Fruit fly (Drosophila melanogaster) whole organism, wandering third instar larva: ENCODE measurements around the gene CG14568.

Experiments used
- Abd-B ChIP-seq: fragments of >200 bp; optimal IDR thresholded peaks from 2 replicates; lab custom pipeline; 2017; ENCODE audit warnings: missing biosample characterization, missing genetic modification characterization
- CG32264 ChIP-seq: fragments of 200-800 bp; sonication (Bioruptor generic); optimal IDR thresholded peaks from 2 replicates; lab custom pipeline; 2016; ENCODE audit warnings: missing biosample characterization, missing genetic modification characterization
- CG9705 ChIP-seq: fragments of 200-800 bp; sonication (Bioruptor generic); optimal IDR thresholded peaks from 2 replicates; lab custom pipeline; 2018; ENCODE audit warnings: missing biosample characterization, mild to moderate bottlenecking, missing genetic modification characterization
- CrebA ChIP-seq: fragments of 200-800 bp; sonication (Bioruptor generic); optimal IDR thresholded peaks from 2 replicates; lab custom pipeline; 2016; ENCODE audit warnings: missing biosample characterization, mild to moderate bottlenecking, missing genetic modification characterization, borderline replicate concordance
- Dfd ChIP-seq: fragments of >200 bp; optimal IDR thresholded peaks from 2 replicates; lab custom pipeline; 2017; ENCODE audit warnings: missing biosample characterization, missing genetic modification characterization
- Dif ChIP-seq: fragments of 200-275, 200-300 bp; sonication (Bioruptor generic); optimal IDR thresholded peaks from 2 replicates; lab custom pipeline; 2018; ENCODE audit warnings: missing biosample characterization, missing genetic modification characterization; ENCODE audit not compliant: partially characterized antibody
- GATAd ChIP-seq: sonication (Bioruptor generic); optimal IDR thresholded peaks from 2 replicates; lab custom pipeline; 2016; ENCODE audit warnings: missing biosample characterization, missing genetic modification characterization
- HLH106 ChIP-seq: fragments of 200-800 bp; optimal IDR thresholded peaks from 3 replicates; lab custom pipeline; 2019; ENCODE audit warnings: missing biosample characterization, mild to moderate bottlenecking, missing genetic modification characterization, moderate library complexity
- Hnf4 ChIP-seq: fragments of 200-800 bp; sonication (Bioruptor generic); optimal IDR thresholded peaks from 2 replicates; lab custom pipeline; 2016; ENCODE audit warnings: missing biosample characterization, mild to moderate bottlenecking, missing genetic modification characterization
- Hr78 ChIP-seq: fragments of >200 bp; optimal IDR thresholded peaks from 2 replicates; lab custom pipeline; 2017; ENCODE audit warnings: missing biosample characterization, missing genetic modification characterization
- Hr83 ChIP-seq: fragments of 200-300 bp; sonication (Bioruptor generic); optimal IDR thresholded peaks from 2 replicates; lab custom pipeline; 2016; ENCODE audit warnings: missing biosample characterization, mild to moderate bottlenecking, missing genetic modification characterization, moderate library complexity; ENCODE audit not compliant: poor library complexity, severe bottlenecking
- Jra ChIP-seq: sonication (Bioruptor generic); optimal IDR thresholded peaks from 2 replicates; lab custom pipeline; 2016; ENCODE audit warnings: missing biosample characterization, missing genetic modification characterization
- Myc ChIP-seq: fragments of >200 bp; optimal IDR thresholded peaks from 2 replicates; lab custom pipeline; 2017
- N ChIP-seq: fragments of >200 bp; optimal IDR thresholded peaks from 2 replicates; lab custom pipeline; 2018; ENCODE audit warnings: missing biosample characterization, missing external identifiers, missing genetic modification characterization
- OdsH ChIP-seq: fragments of 200-800 bp; sonication (Bioruptor generic); optimal IDR thresholded peaks from 2 replicates; lab custom pipeline; 2016; ENCODE audit warnings: missing biosample characterization, mild to moderate bottlenecking, missing genetic modification characterization
- Rel ChIP-seq, 2 experiments: fragments of 200-800 bp; sonication (Bioruptor generic) in 1 of 2; optimal IDR thresholded peaks; 2 replicates in 1 of 2; 3 replicates in 1 of 2; lab custom pipeline; 2016 to 2019; ENCODE audit warnings: mild to moderate bottlenecking in 2 of 2, missing biosample characterization in 2 of 2, missing genetic modification characterization in 2 of 2, moderate library complexity in 1 of 2
- Sp1 ChIP-seq: fragments of 200-800 bp; sonication (Bioruptor generic); optimal IDR thresholded peaks from 3 replicates; lab custom pipeline; 2019; ENCODE audit warnings: missing biosample characterization, mild to moderate bottlenecking, missing genetic modification characterization, moderate library complexity
- Vsx2 ChIP-seq: fragments of 200-300, 225-300 bp; sonication (Bioruptor generic); optimal IDR thresholded peaks from 2 replicates; lab custom pipeline; 2018; ENCODE audit warnings: missing biosample characterization, missing genetic modification characterization; ENCODE audit not compliant: partially characterized antibody
- br ChIP-seq: fragments of 200-800 bp; sonication (Bioruptor generic); optimal IDR thresholded peaks from 2 replicates; lab custom pipeline; 2016; ENCODE audit warnings: missing biosample characterization, missing genetic modification characterization
- brk ChIP-seq: fragments of 200-800 bp; sonication (Bioruptor generic); optimal IDR thresholded peaks from 2 replicates; lab custom pipeline; 2016; ENCODE audit warnings: missing biosample characterization, mild to moderate bottlenecking, missing genetic modification characterization
- dl ChIP-seq, 2 experiments: fragments of 175-275, 200-275 bp in 1 of 2; fragments of 200-275 bp in 1 of 2; sonication (Bioruptor generic); optimal IDR thresholded peaks; lab custom pipeline; 2018; ENCODE audit warnings: mild to moderate bottlenecking in 2 of 2, missing biosample characterization in 2 of 2, missing genetic modification characterization in 2 of 2, moderate library complexity in 2 of 2; ENCODE audit not compliant: partially characterized antibody in 2 of 2, insufficient read depth in 1 of 2
- dmrt93B ChIP-seq: fragments of 200-800 bp; sonication (Bioruptor generic); optimal IDR thresholded peaks from 2 replicates; lab custom pipeline; 2018; ENCODE audit warnings: missing biosample characterization, mild to moderate bottlenecking, missing genetic modification characterization
- dsf ChIP-seq: sonication (Bioruptor generic); optimal IDR thresholded peaks from 2 replicates; lab custom pipeline; 2016; ENCODE audit warnings: missing biosample characterization, missing genetic modification characterization, borderline replicate concordance
- foxo ChIP-seq, 2 experiments: fragments of 200-800 bp; sonication (Bioruptor generic); optimal IDR thresholded peaks; 2 replicates in 1 of 2; 3 replicates in 1 of 2; lab custom pipeline; 2016 to 2017; ENCODE audit warnings: missing biosample characterization in 2 of 2, missing genetic modification characterization in 2 of 2
- h ChIP-seq: fragments of 200-800 bp; sonication (Bioruptor generic); optimal IDR thresholded peaks from 3 replicates; lab custom pipeline; 2016; ENCODE audit warnings: missing biosample characterization, mild to moderate bottlenecking, missing genetic modification characterization
- lola ChIP-seq: fragments of >200 bp; optimal IDR thresholded peaks from 2 replicates; lab custom pipeline; 2017; ENCODE audit warnings: missing biosample characterization, missing genetic modification characterization
- pan ChIP-seq: fragments of >200 bp; optimal IDR thresholded peaks from 2 replicates; lab custom pipeline; 2017
- sage ChIP-seq: fragments of 200-800 bp; sonication (Bioruptor generic); optimal IDR thresholded peaks from 2 replicates; lab custom pipeline; 2016; ENCODE audit warnings: missing biosample characterization, mild to moderate bottlenecking, missing genetic modification characterization
- sv ChIP-seq: fragments of 200-800 bp; sonication (Bioruptor generic); optimal IDR thresholded peaks from 3 replicates; lab custom pipeline; 2016; ENCODE audit warnings: missing biosample characterization, missing genetic modification characterization
- tai ChIP-seq: sonication (Bioruptor generic); optimal IDR thresholded peaks from 2 replicates; lab custom pipeline; 2016; ENCODE audit warnings: missing biosample characterization, missing genetic modification characterization
- usp ChIP-seq: fragments of >200 bp; optimal IDR thresholded peaks from 2 replicates; lab custom pipeline; 2017; ENCODE audit warnings: missing biosample characterization, missing genetic modification characterization

CG14568 gene

dm6 chr3L:21733387-21733786 lies at the start of gene CG14568:
TSS of gene CG14568 (minus strand) at chr3L:21733487.
- TF ChIP-seq pan (lab: Kevin White, UChicago) (no peak), dmrt93B (GFP tag; lab: Kevin White, UChicago) (no peak), Vsx2 (no peak), foxo (GFP tag; optimal IDR thresholded peaks at IDR 0.05; lab: Kevin White, UChicago) (no peak), sage (no peak), brk (GFP tag; lab: Kevin White, UChicago) (no peak), dl (GFP tag; optimal IDR thresholded peaks at IDR 0.05; lab: Kevin White, UChicago; ENCODE audit: insufficient read depth in 1 of 2, partially characterized antibody in 2 of 2) (no peak), br (GFP tag; lab: Kevin White, UChicago) (no peak), OdsH (no peak), Rel (GFP tag; optimal IDR thresholded peaks at IDR 0.05; lab: Kevin White, UChicago) (no peak), Rel (tag; optimal IDR thresholded peaks at IDR 0.05; lab: Kevin White, UChicago) (no peak)
- TF ChIP-seq, all 38 proteins: peak for 0

- TF ChIP-seq GATAd (GFP tag; lab: Kevin White, UChicago) (no peak), CrebA (GFP tag; lab: Kevin White, UChicago) (no peak), dsf (GFP tag; lab: Kevin White, UChicago) (no peak), h (GFP tag; lab: Kevin White, UChicago) (no peak), Hr83 (GFP tag; lab: Kevin White, UChicago) (no peak), pan (lab: Kevin White, UChicago) (no peak)
These were observed 40.6 kb upstream of the CG14568 start for dm6 chr3L:21773855-21774254.

dm6 chr3L:21770328-21770727 lies 37.0 kb upstream of the CG14568 start, which contains the start of gene Syn1:
TSS of gene Syn1 (minus strand) at chr3L:21770534.
- TF ChIP-seq N (GFP tag; lab: Kevin White, UChicago) (no peak), Hr78 (GFP tag; lab: Kevin White, UChicago) (no peak), foxo (GFP tag; optimal IDR thresholded peaks at IDR 0.05; lab: Kevin White, UChicago) (no peak), Abd-B (GFP tag; lab: Kevin White, UChicago) (no peak), CG32264 (GFP tag; lab: Kevin White, UChicago) (no peak), Hr83 (GFP tag; lab: Kevin White, UChicago) (no peak), Hnf4 (no peak), h (GFP tag; lab: Kevin White, UChicago) (no peak), Jra (GFP tag; lab: Kevin White, UChicago) (no peak), dmrt93B (GFP tag; lab: Kevin White, UChicago) (no peak)

- TF ChIP-seq sv (GFP tag; lab: Kevin White, UChicago) (no peak), sage (no peak), Rel (GFP tag; optimal IDR thresholded peaks at IDR 0.05; lab: Kevin White, UChicago) (no peak), Rel (tag; optimal IDR thresholded peaks at IDR 0.05; lab: Kevin White, UChicago) (no peak), Dif (GFP tag; lab: Kevin White, UChicago) (no peak), OdsH (no peak), Hnf4 (no peak)
These were observed 36.2 kb upstream of the CG14568 start, which contains the start of gene CG7370 for dm6 chr3L:21769515-21769914. TSS of gene CG7370 (plus strand) at chr3L:21769815.

- TF ChIP-seq OdsH = no peak
These were observed 32.6 kb upstream of the CG14568 start for dm6 chr3L:21765931-21766330.

- no peak for TF ChIP-seq HLH106 (tag; lab: Kevin White, UChicago)
- no peak for TF ChIP-seq CG9705
- TF ChIP-seq foxo (GFP tag; optimal IDR thresholded peaks at IDR 0.05; lab: Kevin White, UChicago) = no peak
- no peak for TF ChIP-seq h (GFP tag; lab: Kevin White, UChicago)
- no peak for TF ChIP-seq Sp1 (GFP tag; lab: Kevin White, UChicago)
- no peak for TF ChIP-seq tai (GFP tag; lab: Kevin White, UChicago)
- no peak for TF ChIP-seq dmrt93B (GFP tag; lab: Kevin White, UChicago)
- TF ChIP-seq lola (GFP tag; lab: Kevin White, UChicago) = no peak
- TF ChIP-seq Dfd = no peak
- no peak for TF ChIP-seq CG32264 (GFP tag; lab: Kevin White, UChicago)
- no peak for TF ChIP-seq CrebA (GFP tag; lab: Kevin White, UChicago)
- TF ChIP-seq Myc (lab: Kevin White, UChicago) = no peak
- no peak for TF ChIP-seq Hr78 (GFP tag; lab: Kevin White, UChicago)
- TF ChIP-seq dl (GFP tag; optimal IDR thresholded peaks at IDR 0.05; lab: Kevin White, UChicago; ENCODE audit: insufficient read depth in 1 of 2, partially characterized antibody in 2 of 2) = no peak
- no peak for TF ChIP-seq usp (GFP tag; lab: Kevin White, UChicago)
These were observed 23.6 kb upstream of the CG14568 start, which contains the start of gene CG14564 for dm6 chr3L:21756857-21757256. TSS of gene CG14564 (plus strand) at chr3L:21757157.
